Fruit fly (Drosophila melanogaster): ENCODE results near the gene CG14443.
A peak's percentile ranks its signal among the peaks of the same experiment; 100 is the strongest.

CG14443 gene

dm6 chrX:6677826-6678489, 44.2 kb downstream of the CG14443 start, which contains the start of gene Fum1 (continued):
- TF ChIP-seq CG6683 (GFP tag; optimal IDR thresholded peaks at IDR 0.05) = no peak
- TF ChIP-seq BtbVII (GFP tag; optimal IDR thresholded peaks at IDR 0.05) = no peak
- no peak for TF ChIP-seq Dip2 (GFP tag; IDR thresholded peaks at IDR 0.05)
- TF ChIP-seq tin (GFP tag; optimal IDR thresholded peaks at IDR 0.05) = no peak
- TF ChIP-seq Eip74EF (GFP tag; optimal IDR thresholded peaks at IDR 0.05) = peak in 1 of 2 experiments; percentile 4
- TF ChIP-seq tna (GFP tag; IDR thresholded peaks at IDR 0.05; ENCODE audit: partially characterized antibody) = peak; percentile 69
- no peak for TF ChIP-seq ara (GFP tag; IDR thresholded peaks at IDR 0.05)
- TF ChIP-seq HHEX (GFP tag; optimal IDR thresholded peaks at IDR 0.05) = no peak
- no peak for TF ChIP-seq exex (tag; optimal IDR thresholded peaks at IDR 0.05)
- no peak for TF ChIP-seq CG4820 (GFP tag; optimal IDR thresholded peaks at IDR 0.05)
- TF ChIP-seq CG17328 (GFP tag; IDR thresholded peaks at IDR 0.05) = no peak
- TF ChIP-seq CG10321 (GFP tag; IDR thresholded peaks at IDR 0.05) = no peak
- no peak for TF ChIP-seq CG10565 (GFP tag; optimal IDR thresholded peaks at IDR 0.05)
- no peak for TF ChIP-seq CG14965 (GFP tag; optimal IDR thresholded peaks at IDR 0.05; ENCODE audit: borderline replicate concordance)
- no peak for TF ChIP-seq CG13296 (GFP tag; optimal IDR thresholded peaks at IDR 0.05)
- no peak for TF ChIP-seq Mad (GFP tag; optimal IDR thresholded peaks at IDR 0.05)
- peak; percentile 22 for TF ChIP-seq CG1603 (tag; optimal IDR thresholded peaks at IDR 0.05)
- no peak for TF ChIP-seq CG16779 (GFP tag; IDR thresholded peaks at IDR 0.05)
- TF ChIP-seq trh (GFP tag; optimal IDR thresholded peaks at IDR 0.05) = no peak
- TF ChIP-seq lab (GFP tag; optimal IDR thresholded peaks at IDR 0.05) = no peak
- no peak for TF ChIP-seq CG12104 (GFP tag; optimal IDR thresholded peaks at IDR 0.05)
- TF ChIP-seq CG17912 (GFP tag; optimal IDR thresholded peaks at IDR 0.05) = no peak
- peak; percentile 84 for TF ChIP-seq sens (GFP tag)
- TF ChIP-seq vfl (GFP tag; optimal IDR thresholded peaks at IDR 0.05) = no peak
- TF ChIP-seq sr (GFP tag; IDR thresholded peaks at IDR 0.05) = no peak
- no peak for TF ChIP-seq usp (GFP tag; optimal IDR thresholded peaks at IDR 0.05)
- TF ChIP-seq C15 (GFP tag; IDR thresholded peaks at IDR 0.05) = no peak
- TF ChIP-seq otp (GFP tag; IDR thresholded peaks at IDR 0.05) = no peak
- peak; percentile 59; the same call in 2 of the 3 replicates for TF ChIP-seq CG7963 (GFP tag; IDR thresholded peaks at IDR 0.05; ENCODE audit: partially characterized antibody)
- TF ChIP-seq wdn (GFP tag; IDR thresholded peaks at IDR 0.05) = no peak
- no peak for TF ChIP-seq gcm (GFP tag; optimal IDR thresholded peaks at IDR 0.05)
- no peak for TF ChIP-seq GATAe (GFP tag; conservative IDR thresholded peaks at IDR 0.05)
- no peak for TF ChIP-seq CG15011 (GFP tag; optimal IDR thresholded peaks at IDR 0.05)
- TF ChIP-seq CG9215 (GFP tag; IDR thresholded peaks at IDR 0.05) = no peak
- TF ChIP-seq CG8281 (tag; optimal IDR thresholded peaks at IDR 0.05) = no peak
- TF ChIP-seq lov (optimal IDR thresholded peaks at IDR 0.05) = no peak
- TF ChIP-seq lov (GFP tag; IDR thresholded peaks at IDR 0.05) = no peak
- no peak for TF ChIP-seq B-H1 (GFP tag; IDR thresholded peaks at IDR 0.05)
- TF ChIP-seq CG18599 (GFP tag; optimal IDR thresholded peaks at IDR 0.05) = no peak
- TF ChIP-seq Pdp1 (GFP tag; optimal IDR thresholded peaks at IDR 0.05) = peak in 1 of 2 experiments; percentile 81
- TF ChIP-seq CG10462 (GFP tag; optimal IDR thresholded peaks at IDR 0.05) = no peak
- TF ChIP-seq Dfd (GFP tag; optimal IDR thresholded peaks at IDR 0.05) = no peak
- TF ChIP-seq Fer2 (tag; optimal IDR thresholded peaks at IDR 0.05) = no peak
- peak; percentile 74 for TF ChIP-seq CG14710 (tag; optimal IDR thresholded peaks at IDR 0.05)
- TF ChIP-seq CG43689 (GFP tag; IDR thresholded peaks at IDR 0.05) = no peak
- TF ChIP-seq cad (GFP tag; optimal IDR thresholded peaks at IDR 0.05) = no peak
- peak; percentile 35 for TF ChIP-seq pho (GFP tag; optimal IDR thresholded peaks at IDR 0.05)
- TF ChIP-seq dmrt99B (tag; optimal IDR thresholded peaks at IDR 0.05) = no peak
- TF ChIP-seq Lpt (GFP tag; optimal IDR thresholded peaks at IDR 0.05) = no peak
- TF ChIP-seq Bgb (GFP tag; IDR thresholded peaks at IDR 0.05; ENCODE audit: partially characterized antibody) = peak; percentile 84
- TF ChIP-seq esg (GFP tag; conservative IDR thresholded peaks at IDR 0.05) = no peak

Measured in whole organism, embryonic.